Fruit fly (Drosophila melanogaster): ENCODE results near the gene otu.

Gene otu

DNA sequence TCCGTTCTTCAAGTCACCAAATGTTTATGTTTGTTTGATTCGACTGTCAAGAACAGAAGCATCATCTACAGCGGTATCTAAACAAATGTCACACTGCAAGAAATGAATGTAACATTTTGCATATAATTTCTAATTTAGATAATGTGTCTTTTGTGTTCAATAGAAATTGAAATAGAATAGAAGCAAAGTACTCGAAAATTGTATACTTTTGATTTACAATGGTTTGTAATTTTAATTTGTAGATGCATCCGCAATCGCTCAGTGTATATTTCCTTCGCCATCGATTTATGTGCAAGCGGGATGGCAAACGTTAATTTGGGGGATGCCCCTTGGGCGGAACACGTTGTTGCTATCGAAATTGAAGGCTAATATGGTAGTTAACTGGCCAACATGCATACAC is 48.8 kb upstream of the otu start (continued):
- TF ChIP-seq Sox14 (GFP tag; optimal IDR thresholded peaks at IDR 0.05) (peak; percentile 7), net (GFP tag; optimal IDR thresholded peaks at IDR 0.05) (no peak), CG16779 (tag; optimal IDR thresholded peaks at IDR 0.05) (no peak), dac (GFP tag; optimal IDR thresholded peaks at IDR 0.05) (no peak), Eip75B (GFP tag; optimal IDR thresholded peaks at IDR 0.05) (peak; percentile 2), Sox15 (GFP tag; optimal IDR thresholded peaks at IDR 0.05) (no peak), Smox (GFP tag; optimal IDR thresholded peaks at IDR 0.05) (peak; percentile 14)

DNA sequence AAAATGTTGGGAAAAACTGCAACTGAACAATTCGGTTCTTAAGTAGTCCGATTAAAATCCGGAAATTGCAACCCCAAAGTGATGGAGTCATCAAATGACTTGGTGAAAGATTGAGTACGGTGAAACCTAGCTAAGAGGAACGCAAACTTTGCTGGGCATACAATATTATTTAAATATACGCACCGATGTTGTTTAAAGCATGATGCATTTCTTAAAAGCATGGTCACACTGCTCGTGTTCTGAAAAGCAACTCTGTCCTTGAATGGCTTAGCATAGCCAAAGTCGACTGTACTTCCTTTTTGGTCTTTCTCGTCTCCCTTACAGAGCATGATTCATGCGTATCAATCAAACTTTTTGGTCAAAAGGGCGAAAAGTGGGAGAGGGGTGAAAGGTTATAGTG is 47.3 kb upstream of the otu start:
- TF ChIP-seq fd85E (GFP tag; optimal IDR thresholded peaks at IDR 0.05) (no peak), Hr39 (GFP tag; optimal IDR thresholded peaks at IDR 0.05) (peak; percentile 6), Met (GFP tag; optimal IDR thresholded peaks at IDR 0.05) (peak; percentile 0), svp (GFP tag) (peak; percentile 53)

DNA sequence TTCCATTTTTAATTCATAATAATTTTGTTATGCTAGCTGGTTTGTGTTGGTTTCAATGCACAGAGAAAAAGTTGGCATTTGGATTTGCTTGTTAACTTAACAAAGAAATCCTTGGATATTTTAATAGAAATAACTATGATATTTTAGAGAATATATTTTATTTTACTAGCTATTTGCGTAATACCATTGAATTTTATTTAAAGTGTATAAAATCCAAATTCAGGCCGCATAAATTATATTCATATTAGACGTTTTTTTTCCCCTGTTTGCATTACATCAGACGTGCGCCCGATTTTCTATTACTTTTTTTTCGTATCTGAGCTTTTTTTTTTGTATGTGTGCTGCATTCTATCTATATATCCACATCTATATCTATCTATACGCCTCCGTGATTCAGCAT is 45.4 kb upstream of the otu start:
- TF ChIP-seq CG34406 (GFP tag; optimal IDR thresholded peaks at IDR 0.05), result no peak
- TF ChIP-seq CG31627 (GFP tag; optimal IDR thresholded peaks at IDR 0.05), result no peak
- no peak for TF ChIP-seq salr (GFP tag; optimal IDR thresholded peaks at IDR 0.05)
- TF ChIP-seq CG6854 (GFP tag; optimal IDR thresholded peaks at IDR 0.05), result no peak
- TF ChIP-seq Eip78C (GFP tag), result no peak
- no peak for TF ChIP-seq Hr39 (GFP tag; optimal IDR thresholded peaks at IDR 0.05)
- no peak for TF ChIP-seq CG1621 (tag; optimal IDR thresholded peaks at IDR 0.05)
- TF ChIP-seq fkh (GFP tag; optimal IDR thresholded peaks at IDR 0.05), result no peak
- TF ChIP-seq Sox15 (GFP tag; optimal IDR thresholded peaks at IDR 0.05), result no peak
- TF ChIP-seq Hr38 (GFP tag; optimal IDR thresholded peaks at IDR 0.05), result no peak
- TF ChIP-seq CG32006 (GFP tag; optimal IDR thresholded peaks at IDR 0.05), result peak; percentile 19
- TF ChIP-seq CG10631 (GFP tag; optimal IDR thresholded peaks at IDR 0.05), result no peak
- TF ChIP-seq CG7368 (GFP tag; optimal IDR thresholded peaks at IDR 0.05), result no peak
- no peak for TF ChIP-seq CG9139 (GFP tag; optimal IDR thresholded peaks at IDR 0.05)
- TF ChIP-seq achi (GFP tag; optimal IDR thresholded peaks at IDR 0.05), result no peak
- TF ChIP-seq net (GFP tag; optimal IDR thresholded peaks at IDR 0.05), result no peak
- no peak for TF ChIP-seq Eip93F (GFP tag; optimal IDR thresholded peaks at IDR 0.05)
- peak; percentile 35 for TF ChIP-seq CG6276 (GFP tag; optimal IDR thresholded peaks at IDR 0.05)
- TF ChIP-seq CG6808 (GFP tag; optimal IDR thresholded peaks at IDR 0.05), result no peak
- TF ChIP-seq OdsH (GFP tag; optimal IDR thresholded peaks at IDR 0.05), result no peak
- TF ChIP-seq Hr4 (GFP tag; optimal IDR thresholded peaks at IDR 0.05), result peak; percentile 27
- TF ChIP-seq CG11762 (GFP tag; optimal IDR thresholded peaks at IDR 0.05; ENCODE audit: insufficient read depth), result no peak
- TF ChIP-seq CG8119 (GFP tag; IDR thresholded peaks at IDR 0.05), result peak; percentile 54; the same call in 2 of the 3 replicates
- TF ChIP-seq Lpt (GFP tag; optimal IDR thresholded peaks at IDR 0.05), result no peak
- no peak for TF ChIP-seq Met (GFP tag; optimal IDR thresholded peaks at IDR 0.05)
- no peak for TF ChIP-seq Ets96B (tag; optimal IDR thresholded peaks at IDR 0.05)
- peak; percentile 72 for TF ChIP-seq eg (GFP tag; IDR thresholded peaks at IDR 0.05)
- TF ChIP-seq CG15336 (GFP tag; IDR thresholded peaks at IDR 0.05), result peak; percentile 67
- TF ChIP-seq CG6792 (GFP tag; optimal IDR thresholded peaks at IDR 0.05), result no peak
- no peak for TF ChIP-seq CG11902 (GFP tag; optimal IDR thresholded peaks at IDR 0.05)
- TF ChIP-seq lz (GFP tag; optimal IDR thresholded peaks at IDR 0.05), result no peak
- no peak for TF ChIP-seq CG10669 (GFP tag; optimal IDR thresholded peaks at IDR 0.05)
- TF ChIP-seq CG11294 (GFP tag; IDR thresholded peaks at IDR 0.05), result peak; percentile 27; the same call in 1 of the 2 replicates
- no peak for TF ChIP-seq Blimp-1 (GFP tag; optimal IDR thresholded peaks at IDR 0.05)
- no peak for TF ChIP-seq CG16779 (tag; optimal IDR thresholded peaks at IDR 0.05)
- TF ChIP-seq Sox102F (GFP tag; optimal IDR thresholded peaks at IDR 0.05), result no peak
- no peak for TF ChIP-seq Smox (GFP tag; optimal IDR thresholded peaks at IDR 0.05)
- TF ChIP-seq dac (GFP tag; optimal IDR thresholded peaks at IDR 0.05), result no peak
- TF ChIP-seq dsx (GFP tag; optimal IDR thresholded peaks at IDR 0.05; ENCODE audit: poor library complexity, severe bottlenecking), result no peak
- TF ChIP-seq Gug (GFP tag; IDR thresholded peaks at IDR 0.05), result no peak
- no peak for TF ChIP-seq vri (GFP tag; optimal IDR thresholded peaks at IDR 0.05)
- TF ChIP-seq ss (GFP tag; optimal IDR thresholded peaks at IDR 0.05), result no peak
